Fruit fly (Drosophila melanogaster): Measurements from ENCODE around the gene CG32988.

The CG32988 gene

DNA sequence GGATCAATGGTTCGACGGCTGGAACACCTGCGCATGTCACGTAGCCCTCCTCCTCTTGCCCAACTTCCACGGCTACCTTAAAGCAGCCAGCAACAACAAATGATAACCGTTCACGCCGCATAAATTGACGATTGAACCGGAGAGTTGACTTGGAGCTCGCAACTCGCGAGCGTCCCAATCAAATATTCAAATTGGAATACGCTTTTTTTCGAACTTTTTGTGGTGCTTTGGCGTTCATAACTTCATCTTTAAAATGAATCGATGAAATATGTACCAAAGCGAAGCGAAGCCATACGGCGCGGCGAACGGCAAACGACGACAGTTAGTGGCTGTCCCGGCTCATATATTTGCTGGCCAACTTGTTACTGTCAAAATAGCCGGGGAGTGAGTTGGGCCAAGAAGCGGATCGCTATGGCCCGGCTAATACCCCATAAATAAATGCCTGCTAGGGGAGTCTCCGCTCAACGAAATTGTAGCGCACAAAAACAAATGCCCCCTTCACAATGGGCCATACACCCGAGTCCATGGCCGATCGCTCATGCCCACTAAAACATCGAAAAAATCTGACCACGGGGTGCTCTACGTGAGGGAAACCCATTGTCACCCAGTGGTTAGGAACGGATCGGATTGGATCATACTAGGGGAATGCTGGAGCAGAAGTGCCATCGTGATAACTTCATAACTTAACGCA, 14.7 kb downstream of the CG32988 start (continued):
- 0 out of 3 replicates have a peak, but pooled peaks have one; percentile 24 for TF ChIP-seq row (GFP tag; IDR thresholded peaks at IDR 0.05)
- TF ChIP-seq ato (GFP tag; IDR thresholded peaks at IDR 0.05; ENCODE audit: partially characterized antibody): no peak
- TF ChIP-seq CG14667 (GFP tag; IDR thresholded peaks at IDR 0.05): no peak
- TF ChIP-seq CG12391 (tag; optimal IDR thresholded peaks at IDR 0.05): no peak
- TF ChIP-seq p53 (GFP tag; optimal IDR thresholded peaks at IDR 0.05): no peak
- TF ChIP-seq Optix (GFP tag; IDR thresholded peaks at IDR 0.05): 0 out of 3 replicates have a peak, but pooled peaks have one; percentile 15
- no peak for TF ChIP-seq CG4360 (GFP tag; IDR thresholded peaks at IDR 0.05)
- TF ChIP-seq klu (GFP tag; IDR thresholded peaks at IDR 0.05): no peak
- peak; percentile 76 for TF ChIP-seq CG12769 (tag; optimal IDR thresholded peaks at IDR 0.05)
- no peak for TF ChIP-seq CG9797 (GFP tag; optimal IDR thresholded peaks at IDR 0.05)
- TF ChIP-seq NFAT (GFP tag; IDR thresholded peaks at IDR 0.05): peak; percentile 60
- no peak for TF ChIP-seq amos (GFP tag; IDR thresholded peaks at IDR 0.05; ENCODE audit: partially characterized antibody)
- no peak for TF ChIP-seq CG13123 (GFP tag; optimal IDR thresholded peaks at IDR 0.05)
- TF ChIP-seq mirr (GFP tag; optimal IDR thresholded peaks at IDR 0.05): no peak
- TF ChIP-seq CG17385 (GFP tag; optimal IDR thresholded peaks at IDR 0.05): no peak
- TF ChIP-seq CG2120 (GFP tag; optimal IDR thresholded peaks at IDR 0.05): peak; percentile 14
- no peak for TF ChIP-seq chn (GFP tag; optimal IDR thresholded peaks at IDR 0.05)
- TF ChIP-seq CG6175 (GFP tag; IDR thresholded peaks at IDR 0.05): no peak
- no peak for TF ChIP-seq CG13624 (GFP tag; optimal IDR thresholded peaks at IDR 0.05)
- no peak for TF ChIP-seq dati (GFP tag; IDR thresholded peaks at IDR 0.05)
- TF ChIP-seq Atf6 (GFP tag; IDR thresholded peaks at IDR 0.05): 0 out of 2 replicates have a peak, but pooled peaks have one; percentile 34
- TF ChIP-seq CG8924 (tag; optimal IDR thresholded peaks at IDR 0.05): no peak
- 0 out of 3 replicates have a peak, but pooled peaks have one; percentile 16 for TF ChIP-seq CG16813 (GFP tag; IDR thresholded peaks at IDR 0.05; ENCODE audit: partially characterized antibody)
- TF ChIP-seq Med (GFP tag): peak; percentile 78
- no peak for TF ChIP-seq CG3281 (GFP tag; optimal IDR thresholded peaks at IDR 0.05)
- TF ChIP-seq CG9817 (tag; optimal IDR thresholded peaks at IDR 0.05): no peak
- 0 out of 3 replicates have a peak, but pooled peaks have one; percentile 5 for TF ChIP-seq dysf (GFP tag; IDR thresholded peaks at IDR 0.05)
- TF ChIP-seq Sox100B (GFP tag; optimal IDR thresholded peaks at IDR 0.05): no peak
- no peak for TF ChIP-seq Nf-YA (GFP tag; IDR thresholded peaks at IDR 0.05)
- no peak for TF ChIP-seq CTCF (GFP tag; optimal IDR thresholded peaks at IDR 0.05)
- no peak for TF ChIP-seq D (optimal IDR thresholded peaks at IDR 0.05)
- no peak for TF ChIP-seq D (GFP tag; optimal IDR thresholded peaks at IDR 0.05)
- no peak for TF ChIP-seq MESR4 (GFP tag; optimal IDR thresholded peaks at IDR 0.05)
- no peak for TF ChIP-seq Pdp1 (GFP tag; optimal IDR thresholded peaks at IDR 0.05)
- no peak for TF ChIP-seq NC2α (GFP tag; optimal IDR thresholded peaks at IDR 0.05)
- no peak for TF ChIP-seq nau (GFP tag; optimal IDR thresholded peaks at IDR 0.05)
- TF ChIP-seq so (GFP tag; IDR thresholded peaks at IDR 0.05): no peak
- TF ChIP-seq CG9932 (GFP tag; IDR thresholded peaks at IDR 0.05): peak; percentile 67
- no peak for TF ChIP-seq CG12219 (GFP tag; optimal IDR thresholded peaks at IDR 0.05)
- TF ChIP-seq Sin3A (optimal IDR thresholded peaks at IDR 0.05): no peak
- TF ChIP-seq CG11398 (GFP tag; optimal IDR thresholded peaks at IDR 0.05): no peak
- TF ChIP-seq gcm2 (GFP tag; optimal IDR thresholded peaks at IDR 0.05): no peak
- TF ChIP-seq CG4730 (GFP tag; IDR thresholded peaks at IDR 0.05): no peak
- no peak for TF ChIP-seq CG30431 (GFP tag; optimal IDR thresholded peaks at IDR 0.05)
- TF ChIP-seq Xbp1 (GFP tag; optimal IDR thresholded peaks at IDR 0.05): no peak
- TF ChIP-seq MTF-1 (GFP tag; optimal IDR thresholded peaks at IDR 0.05; ENCODE audit: borderline replicate concordance): no peak
- no peak for TF ChIP-seq CG4820 (GFP tag; optimal IDR thresholded peaks at IDR 0.05)
- TF ChIP-seq Ets65A (GFP tag): peak; percentile 38
- TF ChIP-seq Asciz (GFP tag; optimal IDR thresholded peaks at IDR 0.05): no peak
- TF ChIP-seq D19B (GFP tag; optimal IDR thresholded peaks at IDR 0.05): peak; percentile 36
- no peak for TF ChIP-seq CG15073 (GFP tag; optimal IDR thresholded peaks at IDR 0.05)
- TF ChIP-seq CG34376 (GFP tag; optimal IDR thresholded peaks at IDR 0.05): no peak
